Worm (Caenorhabditis elegans): ENCODE data around the gene sgt-1.

- TF ChIP-seq snpc-4 (tag; optimal IDR thresholded peaks at IDR 0.05) (no peak), mep-1 (tag; optimal IDR thresholded peaks at IDR 0.05) (no peak), mab-5 (tag; optimal IDR thresholded peaks at IDR 0.05) (no peak), sptf-1 (tag; optimal IDR thresholded peaks at IDR 0.05) (no peak), nhr-28 (tag; optimal IDR thresholded peaks at IDR 0.05) (no peak), nhr-76 (tag; optimal IDR thresholded peaks at IDR 0.05) (no peak)
Measured at ce11 chrII:4885976-4886375, 17.6 kb downstream of the sgt-1 start, which contains the start of gene R05F9.7.
